Worm (Caenorhabditis elegans): ENCODE results near the gene col-156.
A peak's percentile ranks its signal among the peaks of the same experiment; 100 is the strongest.

- TF ChIP-seq fkh-10 (GFP tag; optimal IDR thresholded peaks at IDR 0.05), result no peak
- TF ChIP-seq unc-42 (tag; optimal IDR thresholded peaks at IDR 0.05), result peak; percentile 40
- TF ChIP-seq unc-55 (GFP tag; optimal IDR thresholded peaks at IDR 0.05), result no peak
- TF ChIP-seq hlh-15 (tag; optimal IDR thresholded peaks at IDR 0.05), result no peak
Observed at ce11 chrV:11445375-11445774, 4.8 kb downstream of the col-156 start.

All from whole organism, late embryonic.